Fruit fly (Drosophila melanogaster): Measurements from ENCODE around the gene CG12288.

DNA sequence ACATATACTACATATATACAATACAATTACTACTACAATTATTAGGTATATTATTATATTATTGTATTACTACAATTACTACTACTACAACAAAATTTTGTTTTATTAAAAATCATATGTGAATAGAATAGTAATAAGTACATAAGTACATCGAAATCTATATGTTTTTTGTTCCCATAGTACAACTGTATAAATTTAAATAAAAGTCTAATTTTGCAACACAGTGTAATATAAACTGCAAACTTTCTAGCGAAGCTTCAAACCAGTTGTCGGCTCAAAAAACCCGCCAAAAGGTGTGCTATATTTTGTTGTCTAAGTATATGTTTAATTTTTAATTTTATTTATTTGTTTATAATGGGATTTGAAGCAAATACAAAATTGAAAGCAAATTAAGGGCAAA is 42.5 kb downstream of the CG12288 start:
- TF ChIP-seq fd59A (GFP tag; optimal IDR thresholded peaks at IDR 0.05) (no peak), CG8632 (GFP tag; optimal IDR thresholded peaks at IDR 0.05) (no peak), CG34406 (GFP tag; optimal IDR thresholded peaks at IDR 0.05) (no peak), acj6 (GFP tag; optimal IDR thresholded peaks at IDR 0.05) (no peak), topi (GFP tag; optimal IDR thresholded peaks at IDR 0.05) (no peak), CG8119 (GFP tag; IDR thresholded peaks at IDR 0.05) (no peak), Gug (GFP tag; IDR thresholded peaks at IDR 0.05) (no peak), CG3032 (tag; optimal IDR thresholded peaks at IDR 0.05) (no peak)

All from whole organism, prepupa.